Worm (Caenorhabditis elegans) whole organism, midembryonic: ENCODE measurements around the gene lgc-48.

Source experiments
- cog-1 ChIP-seq: sonication (generic microtip); optimal IDR thresholded peaks from 2 replicates; lab custom pipeline; 2016; ENCODE audit warnings: missing genetic modification characterization, missing compliant biosample characterization
- flt-1 ChIP-seq: fragments of 200-800 bp; sonication (Bioruptor generic); IDR thresholded peaks from 2 replicates; pipeline ENCODE4 v1.3.6; 2022; ENCODE audit warnings: missing genetic modification characterization, missing compliant biosample characterization
- klf-2 ChIP-seq: fragments of 200-800 bp; sonication (Bioruptor generic); conservative IDR thresholded peaks from 2 replicates; pipeline ENCODE4 v1.3.6; 2022; ENCODE audit warnings: missing genetic modification reagents, missing genetic modification characterization, missing compliant biosample characterization
- ref-1 ChIP-seq: fragments of 200-800 bp; sonication (Bioruptor generic); conservative IDR thresholded peaks from 2 replicates; pipeline ENCODE4 v1.3.6; 2022; ENCODE audit warnings: missing genetic modification reagents, missing genetic modification characterization, missing compliant biosample characterization
- ztf-23 ChIP-seq: fragments of 200-800 bp; sonication (Bioruptor generic); IDR thresholded peaks from 2 replicates; pipeline ENCODE4 v1.3.6; 2022; ENCODE audit warnings: missing genetic modification reagents, missing genetic modification characterization, missing compliant biosample characterization
- ztf-29 ChIP-seq: fragments of 200-800 bp; sonication (Bioruptor generic); IDR thresholded peaks from 2 replicates; pipeline ENCODE4 v1.3.6; 2022; ENCODE audit warnings: missing genetic modification reagents, missing genetic modification characterization, missing compliant biosample characterization

ce11 chrV:13373643-13374042 lies 33.6 kb downstream of the lgc-48 start:
- TF ChIP-seq cog-1 (tag; lab: Kevin White, UChicago) = no peak
- no peak for TF ChIP-seq klf-2 (GFP tag; lab: Robert Waterston, UW)
- no peak for TF ChIP-seq ztf-29 (GFP tag; lab: Robert Waterston, UW)
- no peak for TF ChIP-seq ref-1 (GFP tag; lab: Robert Waterston, UW)
- no peak for TF ChIP-seq ztf-23 (GFP tag; lab: Robert Waterston, UW)
- TF ChIP-seq flt-1 (GFP tag; lab: Robert Waterston, UW) = no peak
